Fruit fly (Drosophila melanogaster) whole organism, pupa: Measurements from ENCODE around the gene CG5928.

ENCODE experiments used
- CG12605 ChIP-seq: fragments of 200-800 bp; sonication (Bioruptor generic); IDR thresholded peaks from 2 replicates; pipeline ENCODE4 v1.3.6; 2022; ENCODE audit warnings: missing biosample characterization, missing genetic modification characterization
- CG13204 ChIP-seq: fragments of 200-800 bp; sonication (Bioruptor generic); optimal IDR thresholded peaks from 2 replicates; lab custom pipeline; 2018; ENCODE audit warnings: missing biosample characterization, mild to moderate bottlenecking, missing genetic modification characterization, moderate library complexity
- CG14655 ChIP-seq: fragments of 200-800 bp; sonication (Bioruptor generic); optimal IDR thresholded peaks from 3 replicates; lab custom pipeline; 2017; ENCODE audit warnings: mild to moderate bottlenecking, missing biosample characterization, missing genetic modification reagents, missing genetic modification characterization
- CG15710 ChIP-seq: fragments of 200-800 bp; sonication (Bioruptor generic); optimal IDR thresholded peaks from 2 replicates; lab custom pipeline; 2018; ENCODE audit warnings: missing biosample characterization, mild to moderate bottlenecking, missing genetic modification characterization, moderate library complexity
- CG17806 ChIP-seq: fragments of 200-800 bp; sonication (Bioruptor generic); optimal IDR thresholded peaks from 2 replicates; lab custom pipeline; 2018; ENCODE audit warnings: missing biosample characterization, mild to moderate bottlenecking, missing genetic modification characterization, moderate library complexity
- CG32121 ChIP-seq: fragments of 200-800 bp; sonication (Bioruptor generic); IDR thresholded peaks from 2 replicates; pipeline ENCODE4 v1.3.6; 2022; ENCODE audit warnings: missing biosample characterization, missing genetic modification characterization
- CG4496 ChIP-seq: fragments of 200-800 bp; sonication (Bioruptor generic); IDR thresholded peaks from 3 replicates; pipeline ENCODE4 v1.3.6; 2022; ENCODE audit warnings: missing biosample characterization, missing genetic modification characterization
- CG8159 ChIP-seq: fragments of 200-800 bp; sonication (Bioruptor generic); optimal IDR thresholded peaks from 3 replicates; lab custom pipeline; 2018; ENCODE audit warnings: missing biosample characterization, mild to moderate bottlenecking, missing genetic modification characterization, moderate library complexity
- Snoo ChIP-seq: fragments of 200-800 bp; sonication (Bioruptor generic); optimal IDR thresholded peaks from 3 replicates; lab custom pipeline; 2017; ENCODE audit warnings: missing biosample characterization, mild to moderate bottlenecking, missing genetic modification characterization, inconsistent platforms
- gl ChIP-seq: fragments of 200-800 bp; sonication (Bioruptor generic); optimal IDR thresholded peaks from 2 replicates; lab custom pipeline; 2018; ENCODE audit warnings: missing biosample characterization, mild to moderate bottlenecking, missing genetic modification characterization

DNA sequence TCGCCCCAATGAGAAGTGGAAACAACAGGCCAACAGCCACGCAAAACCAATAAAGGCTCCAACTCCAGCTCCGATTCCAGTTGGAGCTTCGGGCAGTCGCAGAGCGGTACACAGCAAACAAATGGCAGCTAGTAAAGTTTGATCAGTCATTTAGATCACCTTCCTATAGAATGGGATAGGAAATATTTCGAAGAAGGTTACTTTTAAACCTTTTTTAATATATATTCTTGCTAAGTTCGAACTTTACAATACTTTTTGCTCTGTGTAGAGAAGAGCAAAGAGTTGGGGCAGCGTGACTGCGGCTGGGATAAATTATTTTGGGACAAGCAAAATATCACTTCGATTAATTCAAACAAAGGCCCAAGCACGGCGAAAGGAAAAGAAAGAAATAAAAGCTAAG lies 47.5 kb upstream of the CG5928 start:
- TF ChIP-seq CG13204 (GFP tag; lab: Kevin White, UChicago) (peak; percentile 27), gl (peak; percentile 47), CG15710 (tag; lab: Kevin White, UChicago) (peak; percentile 78), CG17806 (peak; percentile 68), CG4496 (GFP tag; lab: Robert Waterston, UW) (peak; percentile 62; the same call in 2 of the 3 replicates), CG12605 (GFP tag; lab: Robert Waterston, UW) (0 out of 2 replicates have a peak, but pooled peaks have one; percentile 13), CG32121 (GFP tag; lab: Robert Waterston, UW) (no peak), CG8159 (tag; lab: Kevin White, UChicago) (peak; percentile 82), CG14655 (GFP tag; lab: Kevin White, UChicago) (peak; percentile 66), Snoo (peak; percentile 78)
